Worm (Caenorhabditis elegans): ENCODE results near the gene gadr-4.

DNA sequence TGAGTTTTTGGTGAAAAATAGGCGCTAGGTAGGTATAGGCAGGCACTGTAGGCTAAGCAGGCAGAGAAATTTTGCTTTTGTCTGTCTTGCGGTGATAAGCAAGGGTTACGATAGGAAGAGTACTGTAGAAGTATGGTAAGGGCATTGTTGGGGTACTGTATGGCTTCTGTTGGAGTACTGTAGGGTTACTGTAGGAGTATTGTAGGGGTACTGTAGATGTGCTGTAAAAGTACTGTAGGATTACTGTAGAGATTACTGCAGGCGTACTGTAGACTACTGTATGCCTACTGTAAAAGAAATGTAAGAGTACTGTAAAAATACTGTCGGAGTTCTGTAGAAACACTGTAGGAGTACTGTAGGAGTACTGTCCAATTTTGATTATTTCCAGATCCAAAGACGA is 30.1 kb upstream of the gadr-4 start:
- TF ChIP-seq zag-1 (tag; optimal IDR thresholded peaks at IDR 0.05) (no peak), F13H6.1 (tag; optimal IDR thresholded peaks at IDR 0.05) (no peak)

Measured in whole organism, L2 larva.